Worm (Caenorhabditis elegans) whole organism, mixed stage, embryonic: ENCODE data around the gene T02G5.7.

Experiments used
- drap-1 ChIP-seq: fragments of 200-800 bp; sonication (Bioruptor generic); optimal IDR thresholded peaks from 3 replicates; lab custom pipeline; 2018; ENCODE audit warnings: mild to moderate bottlenecking, missing genetic modification characterization, missing compliant biosample characterization
- nhr-12 ChIP-seq: fragments of 150-350 bp; optimal IDR thresholded peaks from 2 replicates; lab custom pipeline; 2014; ENCODE audit warnings: missing biosample characterization, missing genetic modification characterization
- nhr-2 ChIP-seq: fragments of 150-350 bp; optimal IDR thresholded peaks from 2 replicates; lab custom pipeline; 2014; ENCODE audit warnings: missing biosample characterization, missing genetic modification characterization
- nhr-28 ChIP-seq: fragments of 150-350 bp; optimal IDR thresholded peaks from 2 replicates; lab custom pipeline; 2014; ENCODE audit warnings: missing biosample characterization, missing genetic modification characterization
- snpc-4 ChIP-seq: fragments of 150-350 bp; optimal IDR thresholded peaks from 2 replicates; lab custom pipeline; 2014; ENCODE audit warnings: missing biosample characterization, missing genetic modification characterization

DNA sequence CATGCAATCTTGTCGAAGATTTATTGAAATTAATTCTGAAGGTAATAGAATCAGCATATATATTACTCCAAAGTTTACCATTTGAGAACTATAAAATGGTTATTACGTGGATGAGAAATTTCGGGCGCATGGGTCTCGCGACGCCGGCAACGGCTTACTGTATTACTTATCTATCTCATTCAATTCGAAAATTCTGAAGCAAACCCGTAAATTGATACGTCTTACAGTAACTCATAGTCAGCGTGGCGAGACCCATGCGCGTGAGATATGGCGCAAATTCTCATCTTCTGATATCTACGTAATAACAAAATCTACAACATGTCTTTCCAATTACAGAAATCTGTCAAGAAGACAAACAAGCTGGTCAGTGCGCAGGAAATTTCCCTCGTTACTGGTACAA is 44.1 kb downstream of the T02G5.7 start:
- TF ChIP-seq nhr-28 (tag; lab: Kevin White, UChicago) (no peak), drap-1 (GFP tag; lab: Kevin White, UChicago) (no peak), nhr-12 (tag; lab: Kevin White, UChicago) (no peak), snpc-4 (tag; lab: Kevin White, UChicago) (no peak), nhr-2 (no peak)
